Fruit fly (Drosophila melanogaster): Measurements from ENCODE around the gene HHEX.

Gene HHEX

dm6 chr3R:21073707-21074106 is 7.0 kb downstream of the HHEX start, which contains the start of gene dmrt93B:
Gene dmrt93B, plus strand, starts transcription at chr3R:21074007.
- no peak for TF ChIP-seq CG17801 (GFP tag; optimal IDR thresholded peaks at IDR 0.05; ENCODE audit: partially characterized antibody)

DNA sequence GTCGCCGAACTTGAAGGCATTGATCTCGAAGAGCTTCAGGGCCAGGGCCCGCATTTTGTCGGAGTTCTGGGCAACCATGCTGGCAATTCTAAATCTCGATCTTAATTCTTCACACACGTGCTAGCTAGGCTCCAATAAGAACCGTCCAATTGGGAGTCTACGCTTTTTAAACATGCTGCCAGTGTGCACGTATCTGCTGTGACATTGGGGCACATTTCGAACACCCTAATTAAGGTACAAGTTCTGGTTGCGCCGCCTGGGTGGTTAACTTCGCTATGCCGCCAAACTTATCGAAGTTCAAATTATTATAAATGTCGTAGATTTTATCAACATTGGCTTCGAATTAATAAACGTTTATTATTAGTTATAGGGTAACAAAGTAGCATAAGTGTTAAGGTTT is 7.6 kb downstream of the HHEX start, which contains the start of gene r-l:
Gene r-l (minus strand): TSS at position 179 of the 400 bp plus-strand sequence.
- no peak for TF ChIP-seq CG17801 (GFP tag; optimal IDR thresholded peaks at IDR 0.05; ENCODE audit: partially characterized antibody)

- no peak for TF ChIP-seq CG17801 (GFP tag; optimal IDR thresholded peaks at IDR 0.05; ENCODE audit: partially characterized antibody)
Measured at dm6 chr3R:21071943-21072500, 8.7 kb downstream of the HHEX start.

dm6 chr3R:21071312-21071711 is 9.4 kb downstream of the HHEX start:
- TF ChIP-seq CG17801 (GFP tag; optimal IDR thresholded peaks at IDR 0.05; ENCODE audit: partially characterized antibody) = no peak

DNA sequence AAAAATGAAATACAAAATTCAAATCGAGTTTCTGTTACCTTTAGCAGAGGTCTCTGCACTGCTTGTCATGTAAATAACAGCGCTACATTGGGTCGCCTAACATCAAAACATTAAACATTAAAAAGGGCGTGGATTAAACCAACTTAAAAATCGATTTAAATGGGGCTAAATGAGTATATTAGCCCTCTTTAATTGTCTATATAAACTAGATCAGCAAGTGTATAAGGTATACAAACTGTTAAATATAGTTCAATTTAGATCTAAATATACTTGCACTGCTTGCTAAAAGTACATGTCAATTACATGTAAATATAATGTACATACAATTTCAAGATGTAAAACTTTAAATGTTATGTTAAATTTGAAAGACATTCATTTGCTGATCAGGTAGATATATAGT is 11.0 kb downstream of the HHEX start:
- TF ChIP-seq CG17801 (GFP tag; optimal IDR thresholded peaks at IDR 0.05; ENCODE audit: partially characterized antibody) = no peak

- TF ChIP-seq CG17801 (GFP tag; optimal IDR thresholded peaks at IDR 0.05; ENCODE audit: partially characterized antibody) = no peak
Measured at dm6 chr3R:21067543-21067942, 13.2 kb downstream of the HHEX start.

DNA sequence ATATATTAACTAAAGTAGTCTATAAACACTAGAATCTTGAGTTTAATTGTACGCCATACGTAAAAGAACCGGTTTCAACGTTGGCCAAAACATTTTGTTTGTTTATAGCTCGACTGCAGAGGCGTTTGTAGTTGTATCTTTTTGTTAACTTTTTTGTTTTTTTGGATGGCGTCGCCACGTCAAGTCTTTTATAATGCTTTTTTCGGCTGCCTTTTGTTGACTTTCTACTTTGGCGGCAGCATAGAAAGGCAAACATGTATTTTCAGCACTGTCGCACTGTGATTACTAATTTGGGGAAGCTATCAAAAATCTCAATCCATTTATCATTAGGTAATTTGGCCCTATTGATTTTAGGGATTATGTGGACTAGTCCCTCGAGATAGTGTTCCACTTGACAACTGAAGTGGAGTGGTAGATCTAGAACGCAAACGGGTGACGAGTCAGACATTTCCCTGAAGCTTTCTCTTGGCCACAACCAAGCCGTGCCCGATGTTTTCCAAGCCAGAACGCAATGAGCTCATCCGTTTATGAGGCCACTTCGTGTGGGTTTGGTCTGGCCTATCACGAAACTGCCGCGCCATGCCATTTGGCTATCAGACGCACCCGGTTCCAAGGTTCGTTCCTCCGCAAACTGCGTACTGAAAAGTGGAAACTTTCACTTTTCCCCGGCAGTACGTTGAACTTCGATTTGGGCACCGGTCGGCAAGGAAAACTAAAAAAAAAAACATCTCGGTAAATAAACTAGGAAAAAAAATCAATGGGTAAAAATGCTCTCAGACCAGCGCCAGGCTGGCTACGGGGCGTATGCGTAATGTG is 14.0 kb downstream of the HHEX start:
- TF ChIP-seq CG17801 (GFP tag; optimal IDR thresholded peaks at IDR 0.05; ENCODE audit: partially characterized antibody) = no peak

DNA sequence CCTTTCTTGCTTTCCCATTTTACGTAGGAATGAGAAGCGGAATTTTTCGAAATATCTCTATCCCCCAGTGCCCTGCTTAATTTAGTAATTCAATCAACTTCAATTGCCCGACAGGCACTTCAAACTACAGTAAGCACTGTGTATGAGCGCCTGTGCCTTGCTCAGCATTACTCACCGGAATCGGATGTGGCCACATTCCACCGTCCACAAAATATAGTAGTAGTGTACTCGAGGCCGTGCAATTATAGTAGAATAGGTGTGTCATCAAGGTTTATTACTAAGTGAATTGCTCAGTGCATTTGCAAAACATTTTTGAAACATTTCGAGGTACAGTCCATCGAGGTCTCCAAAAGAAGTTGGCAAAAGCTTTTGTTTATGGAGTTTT is 15.0 kb downstream of the HHEX start:
- TF ChIP-seq CG17801 (GFP tag; optimal IDR thresholded peaks at IDR 0.05; ENCODE audit: partially characterized antibody) = no peak

DNA sequence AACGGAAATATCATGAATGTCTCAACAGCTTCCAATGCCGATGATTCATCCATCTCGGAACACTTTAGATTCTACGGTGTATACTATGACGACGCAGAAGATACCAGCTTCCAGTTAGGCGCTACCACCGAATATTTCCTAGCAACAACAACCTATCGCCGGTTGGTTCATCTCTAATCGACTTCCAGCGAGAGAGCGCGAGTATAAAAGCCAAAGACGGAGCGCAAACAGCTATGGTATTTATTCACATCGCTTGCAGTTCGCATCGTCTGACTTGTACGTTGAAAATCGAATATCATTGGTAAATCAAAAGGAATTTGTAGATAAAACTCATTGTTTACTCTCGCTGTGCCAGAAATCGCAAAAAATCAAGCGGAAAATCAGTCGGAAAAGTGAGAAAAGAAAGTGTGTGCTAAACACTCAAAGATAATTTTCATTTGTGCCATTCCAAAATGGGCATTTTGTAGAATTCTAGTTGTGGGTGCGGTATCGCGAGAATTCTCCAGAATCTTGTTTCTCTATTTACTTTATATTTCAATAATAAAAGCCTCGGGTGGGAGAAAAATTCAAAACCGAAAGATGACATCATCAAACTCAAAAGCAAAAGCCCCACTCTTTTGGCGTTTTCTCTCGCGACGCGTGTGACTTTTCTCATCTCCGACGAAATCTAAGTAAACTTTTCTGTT is 15.6 kb downstream of the HHEX start, which contains the start of gene AnxB9:
Gene AnxB9 (plus strand): TSS at position 232 of the 686 bp plus-strand sequence.
- peak; percentile 66 for TF ChIP-seq CG17801 (GFP tag; optimal IDR thresholded peaks at IDR 0.05; ENCODE audit: partially characterized antibody)

- no peak for TF ChIP-seq CG17801 (GFP tag; optimal IDR thresholded peaks at IDR 0.05; ENCODE audit: partially characterized antibody)
Measured at dm6 chr3R:21064000-21064924, 16.5 kb downstream of the HHEX start, which contains the start of gene Cortactin. Gene Cortactin, minus strand, starts transcription at chr3R:21064471.

dm6 chr3R:21063433-21063832 is 17.3 kb downstream of the HHEX start:
- no peak for TF ChIP-seq CG17801 (GFP tag; optimal IDR thresholded peaks at IDR 0.05; ENCODE audit: partially characterized antibody)

DNA sequence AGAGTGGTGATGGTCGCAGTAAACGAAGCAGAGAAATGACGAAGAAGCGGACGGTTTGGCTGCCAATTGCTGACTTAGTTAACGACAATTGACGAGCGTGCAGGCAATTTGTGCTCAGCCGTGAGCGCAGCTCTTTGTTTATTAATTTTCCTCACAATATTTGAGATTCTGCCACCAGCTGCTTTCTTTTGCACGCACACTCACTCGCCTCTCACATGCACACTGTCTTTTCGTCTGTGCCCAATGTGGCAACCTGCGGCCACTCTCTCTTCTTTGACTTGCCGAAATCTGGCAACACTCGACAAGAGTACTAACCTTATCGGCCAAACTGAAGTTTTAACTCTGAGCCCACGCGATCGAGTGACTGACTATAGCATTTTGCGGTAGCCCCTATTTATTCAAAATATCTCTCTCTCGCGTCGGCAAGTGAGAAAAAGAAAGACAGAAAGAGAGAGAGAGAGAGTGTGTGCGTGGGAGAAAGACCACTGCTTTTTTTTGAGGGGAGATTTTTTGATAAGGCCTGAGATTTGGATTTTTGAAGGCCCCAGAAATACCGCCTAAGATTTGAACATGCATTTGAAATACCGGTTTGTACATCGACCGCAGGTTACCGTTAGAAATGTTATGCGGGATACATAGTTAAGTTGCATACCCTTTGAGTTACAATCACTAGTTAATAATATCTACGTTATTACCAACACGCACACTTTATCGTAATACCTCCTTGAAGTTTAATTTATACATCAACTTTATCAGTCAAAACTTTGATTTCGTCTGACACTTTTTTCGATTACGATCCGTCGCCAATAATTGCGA is 20.1 kb downstream of the HHEX start, which contains the start of gene Mvl:
Gene Mvl (minus strand): TSS at position 371 of the 816 bp plus-strand sequence.
- TF ChIP-seq CG17801 (GFP tag; optimal IDR thresholded peaks at IDR 0.05; ENCODE audit: partially characterized antibody) = peak; percentile 12

DNA sequence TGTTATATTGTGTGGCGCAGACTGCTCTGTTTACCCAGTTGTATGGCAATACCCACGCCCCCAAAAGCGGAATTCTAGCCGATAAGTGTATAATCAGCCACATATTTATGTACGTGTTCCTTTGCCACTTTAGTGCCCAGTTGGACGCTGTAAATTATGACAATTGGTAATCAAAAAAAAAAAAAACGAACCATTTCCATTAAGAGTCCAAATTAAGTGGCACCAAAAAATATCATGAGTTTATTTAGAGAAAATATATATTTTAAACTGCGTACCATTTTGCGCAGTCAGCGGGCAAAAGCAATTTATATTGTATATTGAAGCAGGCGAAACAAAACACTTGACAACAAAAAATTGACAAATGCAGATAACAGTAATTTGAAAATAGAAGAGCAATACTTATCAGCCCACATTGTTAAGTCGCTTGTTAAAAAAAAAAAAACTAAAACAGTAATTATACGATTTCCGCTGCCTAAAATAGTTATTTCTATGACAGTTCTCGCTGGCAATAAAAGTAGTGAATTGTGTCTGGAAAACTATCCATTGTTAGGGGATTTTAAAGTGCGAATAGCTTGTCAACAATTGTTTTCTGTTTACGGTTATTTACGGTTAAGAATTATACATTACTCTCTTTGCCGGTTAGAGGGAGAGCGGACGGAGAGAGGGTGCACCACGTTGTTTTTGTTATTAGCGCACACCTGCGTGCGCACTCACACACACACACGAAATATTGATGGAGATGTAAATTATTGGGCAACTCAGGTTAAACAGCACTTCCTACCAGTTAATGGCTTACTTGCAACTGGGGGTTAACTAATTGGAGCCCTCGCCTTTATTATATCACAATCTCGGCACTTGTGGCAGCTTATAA is 21.0 kb downstream of the HHEX start:
- TF ChIP-seq CG17801 (GFP tag; optimal IDR thresholded peaks at IDR 0.05; ENCODE audit: partially characterized antibody) = no peak

All from ovary, adult (tissue).